Fruit fly (Drosophila melanogaster) whole organism, embryonic: Measurements from ENCODE around the gene caz.

Experiments used
- Abd-B ChIP-seq: fragments of 200-800 bp; sonication (Bioruptor generic); optimal IDR thresholded peaks from 2 replicates; lab custom pipeline; 2018; ENCODE audit warnings: missing biosample characterization, mild to moderate bottlenecking, missing genetic modification characterization, moderate library complexity
- Aef1 ChIP-seq: fragments of 200-800 bp; sonication (Bioruptor generic); IDR thresholded peaks from 3 replicates; pipeline ENCODE4 v1.3.6; 2022; ENCODE audit warnings: missing biosample characterization, missing genetic modification characterization
- Atf-2 ChIP-seq: fragments of 200-800 bp; sonication (Bioruptor generic); optimal IDR thresholded peaks from 2 replicates; lab custom pipeline; 2016; ENCODE audit warnings: missing biosample characterization, missing genetic modification characterization
- B-H2 ChIP-seq: fragments of 200-800 bp; sonication (Bioruptor generic); optimal IDR thresholded peaks from 2 replicates; lab custom pipeline; 2018; ENCODE audit warnings: missing biosample characterization, mild to moderate bottlenecking, missing genetic modification characterization
- CG10147 ChIP-seq: fragments of 200-800 bp; sonication (Bioruptor generic); optimal IDR thresholded peaks from 2 replicates; lab custom pipeline; 2019; ENCODE audit warnings: missing biosample characterization, mild to moderate bottlenecking, missing genetic modification characterization, moderate library complexity
- CG10959 ChIP-seq: fragments of 200-800 bp; sonication (Bioruptor generic); IDR thresholded peaks from 2 replicates; pipeline ENCODE4 v1.3.6; 2022; ENCODE audit warnings: missing biosample characterization, missing genetic modification characterization
- CG11456 ChIP-seq: fragments of 200-800 bp; sonication (Bioruptor generic); IDR thresholded peaks from 3 replicates; pipeline ENCODE4 v1.3.6; 2022; ENCODE audit warnings: missing biosample characterization, missing genetic modification characterization
- CG12299 ChIP-seq: fragments of 200-800 bp; sonication (Bioruptor generic); optimal IDR thresholded peaks from 2 replicates; lab custom pipeline; 2018; ENCODE audit warnings: missing biosample characterization, mild to moderate bottlenecking, missing genetic modification characterization
- CG12391 ChIP-seq: fragments of 200-800 bp; sonication (Bioruptor generic); optimal IDR thresholded peaks from 3 replicates; lab custom pipeline; 2018; ENCODE audit warnings: missing biosample characterization, mild to moderate bottlenecking, missing genetic modification characterization, moderate library complexity
- CG13424 ChIP-seq: fragments of 200-800 bp; sonication (Bioruptor generic); optimal IDR thresholded peaks from 2 replicates; lab custom pipeline; 2019; ENCODE audit warnings: missing biosample characterization, mild to moderate bottlenecking, missing genetic modification characterization, moderate library complexity
- CG15073 ChIP-seq: fragments of 200-800 bp; sonication (Bioruptor generic); optimal IDR thresholded peaks from 2 replicates; lab custom pipeline; 2016; ENCODE audit warnings: missing biosample characterization, missing genetic modification characterization
- CG1647 ChIP-seq: fragments of 200-800 bp; sonication (Bioruptor generic); optimal IDR thresholded peaks from 3 replicates; lab custom pipeline; 2016; ENCODE audit warnings: missing biosample characterization, missing genetic modification characterization
- CG17829 ChIP-seq: fragments of 200-800 bp; optimal IDR thresholded peaks from 2 replicates; lab custom pipeline; 2019; ENCODE audit warnings: missing biosample characterization, mild to moderate bottlenecking, missing genetic modification characterization, moderate library complexity
- CG1792 ChIP-seq: fragments of 200-800 bp; sonication (Bioruptor generic); optimal IDR thresholded peaks from 2 replicates; lab custom pipeline; 2016; ENCODE audit warnings: missing biosample characterization, missing genetic modification characterization
- CG2889 ChIP-seq: fragments of 200-800 bp; sonication (Bioruptor generic); IDR thresholded peaks from 3 replicates; pipeline ENCODE4 v1.3.6; 2022; ENCODE audit warnings: missing biosample characterization, missing genetic modification characterization
- CG34422 ChIP-seq: fragments of 200-800 bp; sonication (Bioruptor generic); IDR thresholded peaks from 3 replicates; pipeline ENCODE4 v1.3.6; 2022; ENCODE audit warnings: missing biosample characterization, missing genetic modification characterization
- CG8089 ChIP-seq: fragments of 200-800 bp; sonication (Bioruptor generic); optimal IDR thresholded peaks from 3 replicates; lab custom pipeline; 2016; ENCODE audit warnings: missing biosample characterization, missing genetic modification characterization
- CG8924 ChIP-seq: fragments of 200-800 bp; optimal IDR thresholded peaks from 3 replicates; lab custom pipeline; 2019; ENCODE audit warnings: missing biosample characterization, mild to moderate bottlenecking, missing genetic modification characterization, moderate library complexity
- CG9727 ChIP-seq: fragments of 200-800 bp; sonication (Bioruptor generic); optimal IDR thresholded peaks from 3 replicates; lab custom pipeline; 2017; ENCODE audit warnings: missing biosample characterization, mild to moderate bottlenecking, missing genetic modification characterization
- CG9876 ChIP-seq: fragments of 200-800 bp; sonication (Bioruptor generic); optimal IDR thresholded peaks from 2 replicates; lab custom pipeline; 2016; ENCODE audit warnings: missing biosample characterization, missing genetic modification characterization
- CG9932 ChIP-seq: fragments of 200-800 bp; sonication (Bioruptor generic); IDR thresholded peaks from 2 replicates; pipeline ENCODE4 v1.3.6; 2022; ENCODE audit warnings: missing biosample characterization, missing genetic modification characterization
- CoRest ChIP-seq: fragments of 200-800 bp; sonication (Bioruptor generic); optimal IDR thresholded peaks from 3 replicates; lab custom pipeline; 2018; ENCODE audit warnings: missing biosample characterization, mild to moderate bottlenecking, missing genetic modification characterization, moderate library complexity
- Dip2 ChIP-seq: fragments of 200-800 bp; sonication (Bioruptor generic); IDR thresholded peaks from 2 replicates; pipeline ENCODE4 v1.3.6; 2022; ENCODE audit warnings: missing biosample characterization, missing genetic modification characterization
- Gsc ChIP-seq: fragments of 200-800 bp; sonication (Bioruptor generic); IDR thresholded peaks from 2 replicates; pipeline ENCODE4 v1.3.6; 2022; ENCODE audit warnings: missing biosample characterization, missing genetic modification characterization
- Hmr ChIP-seq: fragments of 200-800 bp; sonication (Bioruptor generic); optimal IDR thresholded peaks from 3 replicates; lab custom pipeline; 2017; ENCODE audit warnings: mild to moderate bottlenecking, missing biosample characterization, missing genetic modification reagents, missing genetic modification characterization
- Meics ChIP-seq: fragments of 200-800 bp; sonication (Bioruptor generic); optimal IDR thresholded peaks from 2 replicates; lab custom pipeline; 2017; ENCODE audit warnings: missing biosample characterization, mild to moderate bottlenecking, missing genetic modification characterization
- NK7.1 ChIP-seq: fragments of 200-800 bp; sonication (Bioruptor generic); optimal IDR thresholded peaks from 3 replicates; lab custom pipeline; 2016; ENCODE audit warnings: missing biosample characterization, missing genetic modification characterization
- Oaz ChIP-seq: fragments of 200-800 bp; sonication (Bioruptor generic); IDR thresholded peaks from 2 replicates; pipeline ENCODE4 v1.3.6; 2022; ENCODE audit warnings: missing biosample characterization, missing genetic modification characterization
- Ravus ChIP-seq: fragments of 200-800 bp; sonication (Bioruptor generic); IDR thresholded peaks from 2 replicates; pipeline ENCODE4 v1.3.6; 2022; ENCODE audit warnings: missing biosample characterization, missing genetic modification characterization
- ap ChIP-seq: fragments of 200-800 bp; sonication (Bioruptor generic); IDR thresholded peaks from 2 replicates; pipeline ENCODE4 v1.3.6; 2022; ENCODE audit warnings: missing biosample characterization, missing genetic modification characterization
- bab2 ChIP-seq: fragments of 200-800 bp; sonication (Bioruptor generic); optimal IDR thresholded peaks from 2 replicates; lab custom pipeline; 2016; ENCODE audit warnings: missing biosample characterization, missing genetic modification characterization
- bigmax ChIP-seq: fragments of 200-800 bp; sonication (Bioruptor generic); optimal IDR thresholded peaks from 2 replicates; lab custom pipeline; 2018; ENCODE audit warnings: missing biosample characterization, mild to moderate bottlenecking, missing genetic modification characterization
- chif ChIP-seq, 2 experiments: fragments of 200-800 bp; sonication (Bioruptor generic); optimal IDR thresholded peaks; 3 replicates each; lab custom pipeline; 2016; ENCODE audit warnings: missing biosample characterization in 2 of 2, missing genetic modification characterization in 2 of 2
- crol ChIP-seq: fragments of 200-800 bp; sonication (Bioruptor generic); IDR thresholded peaks from 2 replicates; pipeline ENCODE4 v1.3.6; 2022; ENCODE audit warnings: missing biosample characterization, missing genetic modification characterization
- disco-r ChIP-seq: fragments of 200-800 bp; sonication (Bioruptor generic); optimal IDR thresholded peaks from 2 replicates; lab custom pipeline; 2016; ENCODE audit warnings: missing biosample characterization, missing genetic modification characterization
- dmrt99B ChIP-seq: fragments of 200-800 bp; sonication (Bioruptor generic); optimal IDR thresholded peaks from 2 replicates; lab custom pipeline; 2018; ENCODE audit warnings: missing biosample characterization, mild to moderate bottlenecking, missing genetic modification characterization, moderate library complexity
- esg ChIP-seq: fragments of 200-800 bp; sonication (Bioruptor generic); conservative IDR thresholded peaks from 2 replicates; pipeline ENCODE4 v1.3.6; 2022; ENCODE audit warnings: missing biosample characterization, missing genetic modification characterization
- fd96Cb ChIP-seq: fragments of 200-800 bp; sonication (Bioruptor generic); optimal IDR thresholded peaks from 2 replicates; lab custom pipeline; 2018; ENCODE audit warnings: missing biosample characterization, mild to moderate bottlenecking, missing genetic modification characterization, moderate library complexity
- gcm2 ChIP-seq: fragments of 200-800 bp; sonication (Bioruptor generic); optimal IDR thresholded peaks from 2 replicates; lab custom pipeline; 2016; ENCODE audit warnings: missing biosample characterization, missing genetic modification characterization
- hb ChIP-seq: fragments of 200-800 bp; sonication (Bioruptor generic); IDR thresholded peaks from 3 replicates; pipeline ENCODE4 v1.3.6; 2022; ENCODE audit warnings: missing biosample characterization, missing genetic modification characterization; ENCODE audit not compliant: partially characterized antibody
- her ChIP-seq: fragments of 200-800 bp; sonication (Bioruptor generic); optimal IDR thresholded peaks from 2 replicates; lab custom pipeline; 2016; ENCODE audit warnings: missing biosample characterization, missing genetic modification characterization
- pfk ChIP-seq: fragments of 200-800 bp; sonication (Bioruptor generic); optimal IDR thresholded peaks from 2 replicates; lab custom pipeline; 2018; ENCODE audit warnings: missing biosample characterization, mild to moderate bottlenecking, missing genetic modification characterization, moderate library complexity
- pnt ChIP-seq: fragments of 200-800 bp; sonication (Bioruptor generic); optimal IDR thresholded peaks from 3 replicates; lab custom pipeline; 2016; ENCODE audit warnings: missing biosample characterization, missing genetic modification characterization
- salm ChIP-seq: fragments of 200-800 bp; sonication (Bioruptor generic); optimal IDR thresholded peaks from 2 replicates; lab custom pipeline; 2018; ENCODE audit warnings: missing biosample characterization, mild to moderate bottlenecking, missing genetic modification characterization
- sens ChIP-seq: fragments of 200-800 bp; sonication (Bioruptor generic); peaks from one replicate; lab custom pipeline; 2016; ENCODE audit warnings: missing biosample characterization, missing genetic modification characterization
- sob ChIP-seq: fragments of 200-800 bp; sonication (Bioruptor generic); IDR thresholded peaks from 2 replicates; pipeline ENCODE4 v1.3.6; 2022; ENCODE audit warnings: missing biosample characterization, missing genetic modification characterization
- stwl ChIP-seq: fragments of 200-800 bp; sonication (Bioruptor generic); optimal IDR thresholded peaks from 3 replicates; lab custom pipeline; 2018; ENCODE audit warnings: missing biosample characterization, mild to moderate bottlenecking, missing genetic modification characterization, moderate library complexity
- z ChIP-seq: fragments of 200-800 bp; sonication (Bioruptor generic); IDR thresholded peaks from 3 replicates; pipeline ENCODE4 v1.3.6; 2022; ENCODE audit warnings: missing biosample characterization, missing genetic modification characterization

The caz gene

DNA sequence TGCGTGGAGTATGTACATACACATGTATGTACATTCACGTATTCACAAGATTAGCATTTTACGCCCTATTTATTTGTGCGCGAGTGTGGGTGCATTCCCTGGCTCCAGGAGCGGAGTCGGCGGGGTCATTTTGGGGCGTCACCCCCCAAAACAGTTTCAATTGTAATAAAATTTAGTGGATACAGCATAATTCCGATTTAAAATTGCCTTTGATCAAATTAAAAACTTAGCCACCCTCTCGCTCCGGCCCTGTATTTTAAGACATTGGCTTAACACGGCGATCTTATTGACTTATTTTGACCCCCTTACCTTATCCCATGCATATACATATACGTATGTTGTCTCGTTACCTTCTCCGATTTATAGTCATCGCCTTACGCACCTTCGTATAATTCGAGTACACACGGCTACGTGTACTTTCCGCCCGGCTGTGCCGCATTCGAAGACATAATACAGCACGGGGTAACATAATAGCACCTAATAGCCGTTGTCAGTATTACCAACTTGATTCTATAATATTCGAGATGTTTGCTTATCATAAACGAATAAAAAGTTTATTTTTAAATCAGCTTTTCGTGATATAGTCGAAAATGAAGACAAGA lies 9.2 kb upstream of the caz start (continued):
- TF ChIP-seq hb: no peak
- peak; percentile 94 for TF ChIP-seq pnt (GFP tag; lab: Kevin White, UChicago)
- peak; percentile 77 for TF ChIP-seq CoRest (tag; lab: Kevin White, UChicago)
- TF ChIP-seq CG34422 (GFP tag; lab: Robert Waterston, UW): peak; percentile 95
- TF ChIP-seq CG9932 (GFP tag; lab: Robert Waterston, UW): peak; percentile 85
- no peak for TF ChIP-seq pfk
- no peak for TF ChIP-seq CG15073 (GFP tag; lab: Kevin White, UChicago)
- peak; percentile 75 for TF ChIP-seq Atf-2 (GFP tag; lab: Kevin White, UChicago)
- TF ChIP-seq CG9876 (GFP tag; lab: Kevin White, UChicago): peak; percentile 78
- TF ChIP-seq Dip2 (GFP tag; lab: Robert Waterston, UW): peak; percentile 56; the same call in 1 of the 2 replicates
- TF ChIP-seq Abd-B: peak; percentile 81
- TF ChIP-seq chif (GFP tag; optimal IDR thresholded peaks at IDR 0.05; lab: Kevin White, UChicago): peak; percentile 71 to 78
- TF ChIP-seq CG11456 (GFP tag; lab: Robert Waterston, UW): peak; percentile 94
- peak; percentile 59 for TF ChIP-seq CG17829 (tag; lab: Kevin White, UChicago)
- peak; percentile 70 for TF ChIP-seq CG9727 (GFP tag; lab: Kevin White, UChicago)
- TF ChIP-seq esg: peak; percentile 90
- peak; percentile 45 for TF ChIP-seq her (GFP tag; lab: Kevin White, UChicago)
- TF ChIP-seq ap: peak; percentile 80
- TF ChIP-seq disco-r (GFP tag; lab: Kevin White, UChicago): peak; percentile 66
- TF ChIP-seq CG8089 (GFP tag; lab: Kevin White, UChicago): peak; percentile 71
- TF ChIP-seq sens: peak; percentile 99
- TF ChIP-seq CG10959 (GFP tag; lab: Robert Waterston, UW): peak; percentile 82
- peak; percentile 60 for TF ChIP-seq Hmr (GFP tag; lab: Kevin White, UChicago)
- TF ChIP-seq CG1792: peak; percentile 71
- TF ChIP-seq Ravus (GFP tag; lab: Robert Waterston, UW): peak; percentile 66
- peak; percentile 64 for TF ChIP-seq CG1647 (GFP tag; lab: Kevin White, UChicago)
- TF ChIP-seq Aef1 (GFP tag; lab: Robert Waterston, UW): peak; percentile 94
- peak; percentile 29; the same call in 1 of the 2 replicates for TF ChIP-seq Oaz
- peak; percentile 83 for TF ChIP-seq bab2 (GFP tag; lab: Kevin White, UChicago)
- peak; percentile 46 for TF ChIP-seq CG12391 (tag; lab: Kevin White, UChicago)
- peak; percentile 41; the same call in 1 of the 2 replicates for TF ChIP-seq crol (GFP tag; lab: Robert Waterston, UW)
- TF ChIP-seq z (GFP tag; lab: Robert Waterston, UW): no peak
- TF ChIP-seq sob (GFP tag; lab: Robert Waterston, UW): peak; percentile 89
- TF ChIP-seq gcm2 (GFP tag; lab: Kevin White, UChicago): peak; percentile 56
- no peak for TF ChIP-seq bigmax
- TF ChIP-seq B-H2: peak; percentile 19
- TF ChIP-seq Gsc (GFP tag; lab: Robert Waterston, UW): no peak; the same call in 1 of the 2 replicates
- TF ChIP-seq CG13424 (tag; lab: Kevin White, UChicago): peak; percentile 75
- TF ChIP-seq Meics (GFP tag; lab: Kevin White, UChicago): peak; percentile 76
- TF ChIP-seq dmrt99B: peak; percentile 86
- TF ChIP-seq CG12299 (tag; lab: Kevin White, UChicago): peak; percentile 23
- peak; percentile 66; the same call in 2 of the 3 replicates for TF ChIP-seq CG2889
- peak; percentile 68 for TF ChIP-seq NK7.1 (GFP tag; lab: Kevin White, UChicago)
- peak; percentile 62 for TF ChIP-seq CG10147
- peak; percentile 85 for TF ChIP-seq fd96Cb (tag; lab: Kevin White, UChicago)
- TF ChIP-seq stwl: no peak
- TF ChIP-seq salm (tag; lab: Kevin White, UChicago): peak; percentile 50
- peak; percentile 54 for TF ChIP-seq CG8924
